Worm (Caenorhabditis elegans) whole organism, L2 larva: ENCODE measurements around the gene grd-1.

Experiments used
- R02D3.7 ChIP-seq: fragments of 150-350 bp; optimal IDR thresholded peaks from 2 replicates; lab custom pipeline; 2014; ENCODE audit warnings: missing biosample characterization, missing genetic modification characterization
- ZK546.5 ChIP-seq: sonication (generic microtip); optimal IDR thresholded peaks from 2 replicates; lab custom pipeline; 2017; ENCODE audit warnings: missing biosample characterization, missing genetic modification characterization
- alr-1 ChIP-seq: fragments of 150-350 bp; optimal IDR thresholded peaks from 2 replicates; lab custom pipeline; 2014; ENCODE audit warnings: missing biosample characterization, missing genetic modification characterization
- aly-2 ChIP-seq: fragments of 150-350 bp; optimal IDR thresholded peaks from 2 replicates; lab custom pipeline; 2014; ENCODE audit warnings: missing biosample characterization, missing genetic modification characterization
- elt-1 ChIP-seq: fragments of 150-350 bp; optimal IDR thresholded peaks from 2 replicates; lab custom pipeline; 2014; ENCODE audit warnings: missing biosample characterization, missing genetic modification characterization
- fos-1 ChIP-seq: fragments of 150-350 bp; optimal IDR thresholded peaks from 2 replicates; lab custom pipeline; 2014; ENCODE audit warnings: missing biosample characterization, missing genetic modification characterization
- lin-11 ChIP-seq: fragments of 150-350 bp; sonication (generic microtip); optimal IDR thresholded peaks from 2 replicates; lab custom pipeline; 2014; ENCODE audit warnings: missing biosample characterization, missing genetic modification characterization, inconsistent platforms, mixed read lengths
- lin-39 ChIP-seq: fragments of 150-350 bp; optimal IDR thresholded peaks from 2 replicates; lab custom pipeline; 2014; ENCODE audit warnings: missing biosample characterization, missing genetic modification reagents, missing genetic modification characterization
- mdl-1 ChIP-seq, 2 experiments: fragments of 150-350 bp in 1 of 2; sonication (generic microtip) in 1 of 2; optimal IDR thresholded peaks; 2 replicates each; lab custom pipeline; 2017; ENCODE audit warnings: missing biosample characterization in 2 of 2, missing genetic modification characterization in 2 of 2
- nhr-237 ChIP-seq: fragments of 150-350 bp; optimal IDR thresholded peaks from 2 replicates; lab custom pipeline; 2014; ENCODE audit warnings: missing biosample characterization, missing genetic modification characterization
- nhr-6 ChIP-seq: fragments of 150-350 bp; optimal IDR thresholded peaks from 2 replicates; lab custom pipeline; 2014; ENCODE audit warnings: missing biosample characterization, missing genetic modification characterization
- unc-55 ChIP-seq: fragments of 150-350 bp; sonication (generic microtip); optimal IDR thresholded peaks from 3 replicates; lab custom pipeline; 2014; ENCODE audit warnings: missing biosample characterization, missing genetic modification reagents, missing genetic modification characterization
- zag-1 ChIP-seq: fragments of 150-350 bp; optimal IDR thresholded peaks from 2 replicates; lab custom pipeline; 2014; ENCODE audit warnings: missing biosample characterization, missing genetic modification characterization
- ztf-4 ChIP-seq: fragments of 150-350 bp; optimal IDR thresholded peaks from 2 replicates; lab custom pipeline; 2014; ENCODE audit warnings: missing biosample characterization, missing genetic modification characterization

- TF ChIP-seq lin-39 (tag; lab: Kevin White, UChicago) (no peak), elt-1 (tag; lab: Kevin White, UChicago) (no peak), unc-55 (GFP tag; lab: Kevin White, UChicago) (no peak), ztf-4 (no peak), alr-1 (tag; lab: Kevin White, UChicago) (no peak), zag-1 (tag; lab: Kevin White, UChicago) (no peak), aly-2 (tag; lab: Kevin White, UChicago) (no peak), fos-1 (peak; percentile 26), ZK546.5 (tag; lab: Kevin White, UChicago) (no peak), mdl-1 (tag; optimal IDR thresholded peaks at IDR 0.05; lab: Kevin White, UChicago) (no peak), nhr-6 (tag; lab: Kevin White, UChicago) (no peak), nhr-237 (no peak), lin-11 (tag; lab: Kevin White, UChicago) (no peak), R02D3.7 (tag; lab: Kevin White, UChicago) (no peak)
Measured at ce11 chrX:11132260-11132659, 23.0 kb downstream of the grd-1 start.
